Fruit fly (Drosophila melanogaster): ENCODE data around the gene ICA69.

dm6 chr3L:21100429-21100828 is 30.8 kb upstream of the ICA69 start:
- no peak for TF ChIP-seq Lpt (GFP tag; optimal IDR thresholded peaks at IDR 0.05)
- TF ChIP-seq cyc (GFP tag; optimal IDR thresholded peaks at IDR 0.05), result peak; percentile 26
- TF ChIP-seq fd59A (GFP tag; optimal IDR thresholded peaks at IDR 0.05), result no peak

Data from whole organism, prepupa.